Fruit fly (Drosophila melanogaster) whole organism, prepupa: ENCODE results near the gene CG1233.

Source experiments
- CG16779 ChIP-seq: fragments of 200-800 bp; sonication (Bioruptor generic); optimal IDR thresholded peaks from 3 replicates; lab custom pipeline; 2017; ENCODE audit warnings: missing biosample characterization, mild to moderate bottlenecking, missing genetic modification characterization
- CG3032 ChIP-seq: fragments of 200-800 bp; optimal IDR thresholded peaks from 2 replicates; lab custom pipeline; 2019; ENCODE audit warnings: missing biosample characterization, mild to moderate bottlenecking, missing genetic modification characterization, moderate library complexity
- CG31627 ChIP-seq: fragments of 200-800 bp; sonication (Bioruptor generic); optimal IDR thresholded peaks from 3 replicates; lab custom pipeline; 2016; ENCODE audit warnings: missing biosample characterization, missing genetic modification characterization
- CG4318 ChIP-seq: fragments of 200-800 bp; sonication (Bioruptor generic); optimal IDR thresholded peaks from 3 replicates; lab custom pipeline; 2017; ENCODE audit warnings: missing biosample characterization, mild to moderate bottlenecking, missing genetic modification characterization
- CG6163 ChIP-seq: fragments of 200-800 bp; sonication (Bioruptor generic); IDR thresholded peaks from 3 replicates; pipeline ENCODE4 v1.3.6; 2022; ENCODE audit warnings: missing biosample characterization, missing genetic modification characterization
- CG6792 ChIP-seq: fragments of 200-800 bp; sonication (Bioruptor generic); optimal IDR thresholded peaks from 3 replicates; lab custom pipeline; 2016; ENCODE audit warnings: missing biosample characterization, missing genetic modification characterization
- CG6808 ChIP-seq: fragments of 200-800 bp; sonication (Bioruptor generic); optimal IDR thresholded peaks from 3 replicates; lab custom pipeline; 2017; ENCODE audit warnings: missing biosample characterization, missing genetic modification characterization, mild to moderate bottlenecking, moderate library complexity, missing genetic modification reagents
- CG7368 ChIP-seq: fragments of 200-800 bp; sonication (Bioruptor generic); optimal IDR thresholded peaks from 3 replicates; lab custom pipeline; 2016; ENCODE audit warnings: missing biosample characterization, missing genetic modification characterization
- Eip75B ChIP-seq: fragments of 200-800 bp; sonication (Bioruptor generic); optimal IDR thresholded peaks from 3 replicates; lab custom pipeline; 2016; ENCODE audit warnings: missing biosample characterization, missing genetic modification characterization
- Eip78C ChIP-seq: fragments of 200-800 bp; sonication (Bioruptor generic); peaks from one replicate; lab custom pipeline; 2016; ENCODE audit warnings: missing biosample characterization, missing genetic modification characterization
- OdsH ChIP-seq: fragments of 200-800 bp; sonication (Bioruptor generic); optimal IDR thresholded peaks from 3 replicates; lab custom pipeline; 2016; ENCODE audit warnings: missing biosample characterization, missing genetic modification characterization
- Smox ChIP-seq: fragments of 200-800 bp; sonication (Bioruptor generic); optimal IDR thresholded peaks from 3 replicates; lab custom pipeline; 2016; ENCODE audit warnings: missing biosample characterization, missing genetic modification characterization
- achi ChIP-seq: fragments of 200-800 bp; sonication (Bioruptor generic); optimal IDR thresholded peaks from 3 replicates; lab custom pipeline; 2016; ENCODE audit warnings: missing biosample characterization, missing genetic modification characterization
- eg ChIP-seq: fragments of 200-800 bp; sonication (Bioruptor generic); IDR thresholded peaks from 3 replicates; pipeline ENCODE4 v1.3.6; 2022; ENCODE audit warnings: missing biosample characterization, missing genetic modification characterization
- fd85E ChIP-seq: fragments of 200-800 bp; sonication (Bioruptor generic); optimal IDR thresholded peaks from 3 replicates; lab custom pipeline; 2016; ENCODE audit warnings: missing biosample characterization, missing genetic modification characterization
- fkh ChIP-seq: fragments of 200-800 bp; sonication (Bioruptor generic); optimal IDR thresholded peaks from 3 replicates; lab custom pipeline; 2017; ENCODE audit warnings: missing biosample characterization, mild to moderate bottlenecking, missing genetic modification characterization, moderate library complexity
- lz ChIP-seq: fragments of 200-800 bp; sonication (Bioruptor generic); optimal IDR thresholded peaks from 3 replicates; lab custom pipeline; 2016; ENCODE audit warnings: missing biosample characterization, missing genetic modification characterization
- net ChIP-seq: fragments of 200-800 bp; sonication (Bioruptor generic); optimal IDR thresholded peaks from 3 replicates; lab custom pipeline; 2016; ENCODE audit warnings: missing biosample characterization, missing genetic modification characterization
- salr ChIP-seq, 2 experiments: fragments of 200-800 bp; sonication (Bioruptor generic); optimal IDR thresholded peaks; 3 replicates each; lab custom pipeline; 2016 to 2018; ENCODE audit warnings: missing biosample characterization in 2 of 2, missing genetic modification characterization in 2 of 2, mild to moderate bottlenecking in 1 of 2
- ss ChIP-seq, 2 experiments: fragments of 200-800 bp; sonication (Bioruptor generic); optimal IDR thresholded peaks; 2 replicates in 1 of 2; 3 replicates in 1 of 2; lab custom pipeline; 2017 to 2018; ENCODE audit warnings: mild to moderate bottlenecking in 2 of 2, missing biosample characterization in 2 of 2, missing genetic modification characterization in 2 of 2, moderate library complexity in 1 of 2
- svp ChIP-seq: fragments of 200-800 bp; sonication (Bioruptor generic); peaks from one replicate; lab custom pipeline; 2016; ENCODE audit warnings: missing biosample characterization, missing genetic modification characterization

Gene CG1233

DNA sequence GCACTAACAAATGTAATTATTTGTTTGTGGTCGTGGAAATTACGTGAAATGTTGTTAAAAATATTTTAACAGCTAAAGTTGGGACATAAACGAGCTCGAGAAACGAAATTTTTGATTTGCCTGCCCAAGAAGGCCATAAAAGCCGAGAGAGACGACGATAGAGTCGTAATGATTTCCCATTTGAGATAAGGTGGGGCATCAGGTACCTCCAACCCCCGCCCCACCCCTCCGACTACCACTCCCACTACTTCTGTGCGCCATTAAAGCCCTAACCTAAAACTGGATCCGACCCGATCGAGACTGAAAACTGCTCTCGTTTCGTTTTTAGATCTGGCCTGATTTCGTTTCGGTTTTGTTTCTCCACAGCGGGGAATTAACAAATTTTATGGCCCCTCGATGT, 39.0 kb downstream of the CG1233 start:
- TF ChIP-seq CG31627 (GFP tag; lab: Kevin White, UChicago) = no peak
- no peak for TF ChIP-seq CG16779 (tag; lab: Kevin White, UChicago)
- no peak for TF ChIP-seq OdsH
- no peak for TF ChIP-seq CG3032 (tag; lab: Kevin White, UChicago)
- no peak for TF ChIP-seq Eip75B (GFP tag; lab: Kevin White, UChicago)
- TF ChIP-seq achi = no peak
- no peak for TF ChIP-seq eg (GFP tag; lab: Robert Waterston, UW)
- TF ChIP-seq Eip78C (GFP tag; lab: Kevin White, UChicago) = no peak
- TF ChIP-seq salr (GFP tag; optimal IDR thresholded peaks at IDR 0.05; lab: Kevin White, UChicago) = no peak
- TF ChIP-seq CG6792 (GFP tag; lab: Kevin White, UChicago) = no peak
- TF ChIP-seq fd85E (GFP tag; lab: Kevin White, UChicago) = no peak
- no peak for TF ChIP-seq CG6163
- no peak for TF ChIP-seq Smox (GFP tag; lab: Kevin White, UChicago)
- TF ChIP-seq svp = no peak
- TF ChIP-seq CG6808 (GFP tag; lab: Kevin White, UChicago) = no peak
- TF ChIP-seq ss (GFP tag; optimal IDR thresholded peaks at IDR 0.05; lab: Kevin White, UChicago) = no peak
- no peak for TF ChIP-seq CG7368
- no peak for TF ChIP-seq CG4318
- no peak for TF ChIP-seq lz (GFP tag; lab: Kevin White, UChicago)

DNA sequence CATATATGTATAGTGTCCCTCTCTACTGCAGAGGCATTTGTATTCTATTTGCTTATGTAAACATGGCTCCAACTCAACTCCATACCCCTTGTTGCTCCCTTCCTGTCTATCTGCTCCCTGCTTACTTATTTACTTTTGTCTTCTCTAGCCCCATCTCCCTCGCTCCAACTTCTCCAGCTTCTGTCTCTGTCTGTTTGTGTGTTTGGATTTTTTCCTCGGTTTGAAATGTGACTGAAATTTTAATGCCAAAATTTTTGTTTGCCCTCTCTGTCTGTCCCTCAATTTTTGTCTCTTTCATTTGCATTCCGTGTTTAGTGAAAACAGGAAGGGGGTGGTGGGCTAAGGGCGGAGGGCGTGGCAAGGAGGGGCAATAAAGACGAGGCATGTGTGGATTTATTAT, 48.5 kb downstream of the CG1233 start:
- TF ChIP-seq net (GFP tag; lab: Kevin White, UChicago) (no peak), fkh (GFP tag; lab: Kevin White, UChicago) (peak; percentile 75)
- TF ChIP-seq, all 60 proteins: peak for 1
